Fruit fly (Drosophila melanogaster) whole organism, pupa: ENCODE data around the gene Gr97a.

Source experiments
- CG13204 ChIP-seq: fragments of 200-800 bp; sonication (Bioruptor generic); optimal IDR thresholded peaks from 2 replicates; lab custom pipeline; 2018; ENCODE audit warnings: missing biosample characterization, mild to moderate bottlenecking, missing genetic modification characterization, moderate library complexity
- CG15710 ChIP-seq: fragments of 200-800 bp; sonication (Bioruptor generic); optimal IDR thresholded peaks from 2 replicates; lab custom pipeline; 2018; ENCODE audit warnings: missing biosample characterization, mild to moderate bottlenecking, missing genetic modification characterization, moderate library complexity
- CG8159 ChIP-seq: fragments of 200-800 bp; sonication (Bioruptor generic); optimal IDR thresholded peaks from 3 replicates; lab custom pipeline; 2018; ENCODE audit warnings: missing biosample characterization, mild to moderate bottlenecking, missing genetic modification characterization, moderate library complexity
- CG9948 ChIP-seq: fragments of 200-800 bp; sonication (Bioruptor generic); optimal IDR thresholded peaks from 2 replicates; lab custom pipeline; 2018; ENCODE audit warnings: missing biosample characterization, mild to moderate bottlenecking, missing genetic modification characterization, moderate library complexity
- D1 ChIP-seq: fragments of 200-800 bp; sonication (Bioruptor generic); optimal IDR thresholded peaks from 2 replicates; lab custom pipeline; 2018; ENCODE audit warnings: missing biosample characterization, mild to moderate bottlenecking, missing genetic modification characterization, moderate library complexity
- EcR ChIP-seq: fragments of 200-800 bp; sonication (Bioruptor generic); optimal IDR thresholded peaks from 3 replicates; lab custom pipeline; 2019; ENCODE audit warnings: missing biosample characterization, missing genetic modification characterization, mild to moderate bottlenecking, moderate library complexity, missing genetic modification reagents
- Pif1B ChIP-seq: fragments of 200-800 bp; sonication (Bioruptor generic); optimal IDR thresholded peaks from 3 replicates; lab custom pipeline; 2016; ENCODE audit warnings: missing biosample characterization, missing genetic modification characterization

DNA sequence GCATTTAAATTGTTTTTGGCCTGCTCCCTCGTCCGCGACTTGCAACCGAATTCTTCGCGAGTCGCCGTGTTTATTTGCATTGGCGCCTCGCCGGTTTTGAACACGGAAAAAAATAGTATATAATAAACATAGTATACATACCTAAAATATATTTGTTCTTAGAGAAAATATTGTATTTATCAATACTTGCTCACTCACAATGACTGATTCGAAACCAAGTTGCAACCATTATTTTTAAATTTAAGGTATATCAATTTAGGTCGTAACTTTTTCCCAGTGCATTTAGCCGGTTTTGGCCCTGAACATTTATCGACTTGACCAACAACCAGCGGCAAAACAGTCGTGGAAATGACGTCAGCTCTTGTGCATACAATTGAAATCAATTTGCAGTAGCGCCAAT lies 37.9 kb downstream of the Gr97a start:
- TF ChIP-seq CG15710 (tag; lab: Kevin White, UChicago) (peak; percentile 90), Pif1B (GFP tag; lab: Kevin White, UChicago) (peak; percentile 95), EcR (GFP tag; lab: Kevin White, UChicago) (no peak), CG8159 (tag; lab: Kevin White, UChicago) (peak; percentile 86), CG9948 (tag; lab: Kevin White, UChicago) (peak; percentile 83), D1 (tag; lab: Kevin White, UChicago) (peak; percentile 12), CG13204 (GFP tag; lab: Kevin White, UChicago) (peak; percentile 79)
